Fruit fly (Drosophila melanogaster) whole organism, embryonic: ENCODE data around the gene sosie.

ENCODE experiments used
- Blimp-1 ChIP-seq: fragments of 200-800 bp; sonication (Bioruptor generic); optimal IDR thresholded peaks from 3 replicates; lab custom pipeline; 2018; ENCODE audit warnings: missing biosample characterization, missing genetic modification characterization, mild to moderate bottlenecking, moderate library complexity, missing genetic modification reagents
- CG10654 ChIP-seq: fragments of 200-800 bp; sonication (Bioruptor generic); optimal IDR thresholded peaks from 2 replicates; lab custom pipeline; 2016; ENCODE audit warnings: missing biosample characterization, missing genetic modification characterization
- CG11456 ChIP-seq: fragments of 200-800 bp; sonication (Bioruptor generic); IDR thresholded peaks from 3 replicates; pipeline ENCODE4 v1.3.6; 2022; ENCODE audit warnings: missing biosample characterization, missing genetic modification characterization
- CG13123 ChIP-seq: fragments of 200-800 bp; sonication (Bioruptor generic); optimal IDR thresholded peaks from 2 replicates; lab custom pipeline; 2016; ENCODE audit warnings: missing biosample characterization, missing genetic modification characterization
- CG17359 ChIP-seq: fragments of 200-800 bp; sonication (Bioruptor generic); optimal IDR thresholded peaks from 3 replicates; lab custom pipeline; 2018; ENCODE audit warnings: missing biosample characterization, mild to moderate bottlenecking, missing genetic modification characterization, moderate library complexity
- CG17568 ChIP-seq: fragments of 200-800 bp; sonication (Bioruptor generic); optimal IDR thresholded peaks from 2 replicates; lab custom pipeline; 2018; ENCODE audit warnings: missing biosample characterization, mild to moderate bottlenecking, missing genetic modification characterization, moderate library complexity
- CG2129 ChIP-seq: fragments of 200-800 bp; sonication (Bioruptor generic); IDR thresholded peaks from 2 replicates; pipeline ENCODE4 v1.3.6; 2022; ENCODE audit warnings: missing biosample characterization, missing genetic modification characterization; ENCODE audit not compliant: partially characterized antibody
- CG2875 ChIP-seq: fragments of 200-800 bp; sonication (Bioruptor generic); optimal IDR thresholded peaks from 2 replicates; lab custom pipeline; 2017; ENCODE audit warnings: missing biosample characterization, mild to moderate bottlenecking, missing genetic modification characterization, missing genetic modification reagents
- CG32772 ChIP-seq: fragments of 200-800 bp; sonication (Bioruptor generic); IDR thresholded peaks from 2 replicates; pipeline ENCODE4 v1.3.6; 2022; ENCODE audit warnings: missing biosample characterization, missing genetic modification characterization
- CG34224 ChIP-seq: fragments of 200-800 bp; sonication (Bioruptor generic); IDR thresholded peaks from 3 replicates; pipeline ENCODE4 v1.3.6; 2022; ENCODE audit warnings: missing biosample characterization, missing genetic modification characterization; ENCODE audit not compliant: partially characterized antibody
- CG34422 ChIP-seq: fragments of 200-800 bp; sonication (Bioruptor generic); IDR thresholded peaks from 3 replicates; pipeline ENCODE4 v1.3.6; 2022; ENCODE audit warnings: missing biosample characterization, missing genetic modification characterization
- CG42726 ChIP-seq: fragments of 200-800 bp; sonication (Bioruptor generic); IDR thresholded peaks from 2 replicates; pipeline ENCODE4 v1.3.6; 2022; ENCODE audit warnings: missing biosample characterization, missing genetic modification characterization; ENCODE audit not compliant: partially characterized antibody
- CG4328 ChIP-seq: fragments of 200-800 bp; sonication (Bioruptor generic); optimal IDR thresholded peaks from 3 replicates; lab custom pipeline; 2017; ENCODE audit warnings: missing biosample characterization, missing genetic modification reagents, missing genetic modification characterization
- CG4424 ChIP-seq: fragments of 200-800 bp; sonication (Bioruptor generic); optimal IDR thresholded peaks from 3 replicates; lab custom pipeline; 2016; ENCODE audit warnings: missing biosample characterization, missing genetic modification characterization
- CG7963 ChIP-seq: fragments of 200-800 bp; sonication (Bioruptor generic); IDR thresholded peaks from 3 replicates; pipeline ENCODE4 v1.3.6; 2022; ENCODE audit warnings: missing biosample characterization, missing genetic modification characterization; ENCODE audit not compliant: partially characterized antibody
- CG8290 ChIP-seq, 3 experiments: fragments of 200-800 bp; sonication (Bioruptor generic); optimal IDR thresholded peaks; 2 replicates each; lab custom pipeline; 2016 to 2019; ENCODE audit warnings: missing biosample characterization in 3 of 3, missing genetic modification characterization in 3 of 3, mild to moderate bottlenecking in 2 of 3, moderate library complexity in 1 of 3
- CG9437 ChIP-seq: fragments of 200-800 bp; sonication (Bioruptor generic); optimal IDR thresholded peaks from 2 replicates; lab custom pipeline; 2018; ENCODE audit warnings: missing biosample characterization, mild to moderate bottlenecking, missing genetic modification characterization
- CG9609 ChIP-seq: fragments of 200-800 bp; sonication (Bioruptor generic); optimal IDR thresholded peaks from 3 replicates; lab custom pipeline; 2016; ENCODE audit warnings: missing biosample characterization, missing genetic modification characterization
- Camta ChIP-seq: fragments of 200-800 bp; sonication (Bioruptor generic); optimal IDR thresholded peaks from 2 replicates; lab custom pipeline; 2016; ENCODE audit warnings: missing biosample characterization, missing genetic modification characterization
- Chrac-16 ChIP-seq: fragments of 200-800 bp; sonication (Bioruptor generic); optimal IDR thresholded peaks from 3 replicates; lab custom pipeline; 2016; ENCODE audit warnings: missing biosample characterization, missing genetic modification characterization
- CoRest ChIP-seq: fragments of 200-800 bp; sonication (Bioruptor generic); optimal IDR thresholded peaks from 3 replicates; lab custom pipeline; 2018; ENCODE audit warnings: missing biosample characterization, mild to moderate bottlenecking, missing genetic modification characterization, moderate library complexity
- E2f1 ChIP-seq: fragments of 200-800 bp; sonication (Bioruptor generic); IDR thresholded peaks from 2 replicates; pipeline ENCODE4 v1.3.6; 2022; ENCODE audit warnings: missing biosample characterization, missing genetic modification characterization
- HmgZ ChIP-seq: fragments of 200-800 bp; sonication (Bioruptor generic); optimal IDR thresholded peaks from 2 replicates; lab custom pipeline; 2018; ENCODE audit warnings: missing biosample characterization, mild to moderate bottlenecking, missing genetic modification characterization
- Hr3 ChIP-seq: fragments of 200-800 bp; sonication (Bioruptor generic); optimal IDR thresholded peaks from 3 replicates; lab custom pipeline; 2016; ENCODE audit warnings: missing biosample characterization, missing genetic modification characterization
- Mes4 ChIP-seq: fragments of 200-800 bp; sonication (Bioruptor generic); optimal IDR thresholded peaks from 2 replicates; lab custom pipeline; 2016; ENCODE audit warnings: missing biosample characterization, missing genetic modification characterization
- Nf-YB ChIP-seq: fragments of 200-800 bp; sonication (Bioruptor generic); optimal IDR thresholded peaks from 3 replicates; lab custom pipeline; 2019; ENCODE audit warnings: missing biosample characterization, mild to moderate bottlenecking, missing genetic modification characterization, moderate library complexity
- PHDP ChIP-seq: fragments of 200-800 bp; sonication (Bioruptor generic); optimal IDR thresholded peaks from 3 replicates; lab custom pipeline; 2018; ENCODE audit warnings: missing biosample characterization, mild to moderate bottlenecking, missing genetic modification characterization, moderate library complexity
- Side ChIP-seq: fragments of 200-800 bp; sonication (Bioruptor generic); optimal IDR thresholded peaks from 2 replicates; lab custom pipeline; 2016; ENCODE audit warnings: missing biosample characterization, missing genetic modification characterization
- Sin3A ChIP-seq: fragments of >200 bp; optimal IDR thresholded peaks from 2 replicates; lab custom pipeline; 2018
- Sox102F ChIP-seq: fragments of 200-800 bp; sonication (Bioruptor generic); optimal IDR thresholded peaks from 2 replicates; lab custom pipeline; 2018; ENCODE audit warnings: missing biosample characterization, mild to moderate bottlenecking, missing genetic modification characterization, moderate library complexity
- Vsx1 ChIP-seq: fragments of 200-800 bp; sonication (Bioruptor generic); optimal IDR thresholded peaks from 2 replicates; lab custom pipeline; 2017; ENCODE audit warnings: missing biosample characterization, mild to moderate bottlenecking, missing genetic modification characterization, missing genetic modification reagents
- az2 ChIP-seq: fragments of 200-800 bp; sonication (Bioruptor generic); optimal IDR thresholded peaks from 3 replicates; lab custom pipeline; 2016; ENCODE audit warnings: missing biosample characterization, missing genetic modification characterization
- bigmax ChIP-seq: fragments of 200-800 bp; sonication (Bioruptor generic); optimal IDR thresholded peaks from 2 replicates; lab custom pipeline; 2018; ENCODE audit warnings: missing biosample characterization, mild to moderate bottlenecking, missing genetic modification characterization
- caup ChIP-seq: fragments of 200-800 bp; sonication (Bioruptor generic); optimal IDR thresholded peaks from 3 replicates; lab custom pipeline; 2017; ENCODE audit warnings: missing biosample characterization, mild to moderate bottlenecking, missing genetic modification characterization, moderate library complexity; ENCODE audit not compliant: severe bottlenecking
- chif ChIP-seq, 2 experiments: fragments of 200-800 bp; sonication (Bioruptor generic); optimal IDR thresholded peaks; 3 replicates each; lab custom pipeline; 2016; ENCODE audit warnings: missing biosample characterization in 2 of 2, missing genetic modification characterization in 2 of 2
- crp ChIP-seq, 2 experiments: fragments of 200-800 bp; sonication (Bioruptor generic); optimal IDR thresholded peaks; 2 replicates in 1 of 2; 3 replicates in 1 of 2; lab custom pipeline; 2017; ENCODE audit warnings: missing biosample characterization in 2 of 2, missing genetic modification characterization in 2 of 2, mild to moderate bottlenecking in 1 of 2, moderate library complexity in 1 of 2
- ems ChIP-seq: fragments of 200-800 bp; sonication (Bioruptor generic); optimal IDR thresholded peaks from 3 replicates; lab custom pipeline; 2016; ENCODE audit warnings: missing biosample characterization, missing genetic modification characterization
- gfzf ChIP-seq: fragments of 200-800 bp; sonication (Bioruptor generic); optimal IDR thresholded peaks from 2 replicates; lab custom pipeline; 2016; ENCODE audit warnings: missing biosample characterization, mild to moderate bottlenecking, missing genetic modification characterization, moderate library complexity
- hbn ChIP-seq: fragments of 200-800 bp; sonication (Bioruptor generic); IDR thresholded peaks from 2 replicates; pipeline ENCODE4 v1.3.6; 2022; ENCODE audit warnings: missing biosample characterization, missing genetic modification characterization; ENCODE audit not compliant: partially characterized antibody
- jumu ChIP-seq: fragments of 200-800 bp; sonication (Bioruptor generic); optimal IDR thresholded peaks from 3 replicates; lab custom pipeline; 2016; ENCODE audit warnings: missing biosample characterization, missing genetic modification characterization
- ken ChIP-seq: fragments of 200-800 bp; sonication (Bioruptor generic); IDR thresholded peaks from 3 replicates; pipeline ENCODE4 v1.3.6; 2022; ENCODE audit warnings: missing biosample characterization, missing genetic modification characterization
- knrl ChIP-seq: fragments of 200-800 bp; sonication (Bioruptor generic); IDR thresholded peaks from 3 replicates; pipeline ENCODE4 v1.3.6; 2022; ENCODE audit warnings: missing biosample characterization, missing genetic modification characterization; ENCODE audit not compliant: partially characterized antibody
- oc ChIP-seq: fragments of 200-800 bp; sonication (Bioruptor generic); optimal IDR thresholded peaks from 2 replicates; lab custom pipeline; 2018; ENCODE audit warnings: missing biosample characterization, mild to moderate bottlenecking, missing genetic modification characterization, moderate library complexity
- prd ChIP-seq, 3 experiments: fragments of >200 bp in 2 of 3; fragments of 200-800 bp in 1 of 3; sonication (Bioruptor generic) in 1 of 3; optimal IDR thresholded peaks in 2 of 3; IDR thresholded peaks in 1 of 3; 2 replicates in 2 of 3; 3 replicates in 1 of 3; pipeline versions ENCODE4 v1.3.6 to Lab custom; 2017 to 2022; ENCODE audit warnings: missing biosample characterization in 1 of 3, missing genetic modification characterization in 1 of 3
- shn ChIP-seq: fragments of 200-800 bp; sonication (Bioruptor generic); optimal IDR thresholded peaks from 3 replicates; lab custom pipeline; 2016; ENCODE audit warnings: missing biosample characterization, missing genetic modification characterization
- sna ChIP-seq: fragments of 200-800 bp; sonication (Bioruptor generic); IDR thresholded peaks from 2 replicates; pipeline ENCODE4 v1.3.6; 2022; ENCODE audit warnings: missing biosample characterization, missing genetic modification characterization; ENCODE audit not compliant: partially characterized antibody
- toy ChIP-seq: fragments of 200-800 bp; sonication (Bioruptor generic); IDR thresholded peaks from 2 replicates; pipeline ENCODE4 v1.3.6; 2022; ENCODE audit warnings: missing biosample characterization, missing genetic modification characterization
- zen ChIP-seq: fragments of 200-800 bp; sonication (Bioruptor generic); optimal IDR thresholded peaks from 3 replicates; lab custom pipeline; 2018; ENCODE audit warnings: missing biosample characterization, mild to moderate bottlenecking, missing genetic modification characterization, moderate library complexity

Gene sosie

DNA sequence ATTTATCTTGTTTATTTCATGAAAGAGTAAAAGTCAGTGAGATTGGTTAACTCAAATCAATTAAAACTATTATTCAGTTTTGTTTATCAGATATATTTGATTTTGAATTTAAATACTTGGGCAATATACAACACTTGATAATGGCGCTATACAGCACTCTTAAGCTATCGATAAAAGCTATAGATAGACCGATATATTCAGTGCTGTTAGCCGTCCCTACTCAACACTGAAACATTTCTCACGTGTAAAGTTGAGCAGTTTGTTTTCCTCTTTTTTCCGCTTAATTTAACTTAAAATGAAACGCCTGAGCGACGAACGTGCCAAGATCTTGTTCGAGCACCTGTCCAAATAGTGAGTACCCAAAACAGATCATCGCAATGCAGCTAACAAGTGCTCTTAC lies 16.7 kb downstream of the sosie start, which contains the start of gene CG7006 (continued):
- no peak for TF ChIP-seq CG2875 (GFP tag; lab: Kevin White, UChicago)
- peak; percentile 50; the same call in 1 of the 2 replicates for TF ChIP-seq CG32772 (GFP tag; lab: Robert Waterston, UW)
- TF ChIP-seq ems (GFP tag; lab: Kevin White, UChicago) = peak; percentile 69
- peak; percentile 76 for TF ChIP-seq CG10654
- TF ChIP-seq sna = peak; percentile 58; the same call in 1 of the 2 replicates
- TF ChIP-seq CG9437 (GFP tag; lab: Kevin White, UChicago) = peak; percentile 26
- TF ChIP-seq Sin3A (lab: Kevin White, UChicago) = peak; percentile 2
- TF ChIP-seq CG42726 (GFP tag; lab: Robert Waterston, UW) = peak; percentile 61
- TF ChIP-seq Hr3 (GFP tag; lab: Kevin White, UChicago) = peak; percentile 62
- peak; percentile 28; the same call in 2 of the 3 replicates for TF ChIP-seq CG7963 (GFP tag; lab: Robert Waterston, UW)
- peak; percentile 78 for TF ChIP-seq knrl
- TF ChIP-seq CG4328 (GFP tag; lab: Kevin White, UChicago) = peak; percentile 46
- peak; percentile 65 for TF ChIP-seq CG4424 (GFP tag; lab: Kevin White, UChicago)
- TF ChIP-seq Vsx1 (GFP tag; lab: Kevin White, UChicago) = no peak
- peak; percentile 50 for TF ChIP-seq CG13123 (GFP tag; lab: Kevin White, UChicago)
- peak; percentile 69 for TF ChIP-seq Side (GFP tag; lab: Kevin White, UChicago)
- no peak for TF ChIP-seq Sox102F (GFP tag; lab: Kevin White, UChicago)
- peak; percentile 72 for TF ChIP-seq CG34224 (GFP tag; lab: Robert Waterston, UW)
- TF ChIP-seq CG11456 (GFP tag; lab: Robert Waterston, UW) = peak; percentile 85
- peak; percentile 80 for TF ChIP-seq caup
- peak; percentile 6 for TF ChIP-seq Nf-YB (GFP tag; lab: Kevin White, UChicago)
- peak; percentile 86 for TF ChIP-seq ken (GFP tag; lab: Robert Waterston, UW)
- TF ChIP-seq CG17568 = no peak
- peak; percentile 70 for TF ChIP-seq Chrac-16 (GFP tag; lab: Kevin White, UChicago)
- TF ChIP-seq CG8290 (GFP tag; optimal IDR thresholded peaks at IDR 0.05; lab: Kevin White, UChicago) = peak; percentile 70
- TF ChIP-seq CG8290 (tag; optimal IDR thresholded peaks at IDR 0.05; lab: Kevin White, UChicago) = no peak
- TF ChIP-seq prd (optimal IDR thresholded peaks at IDR 0.05; lab: Kevin White, UChicago) = no peak
- peak; percentile 56; the same call in 2 of the 3 replicates for TF ChIP-seq prd (GFP tag; IDR thresholded peaks at IDR 0.05; lab: Robert Waterston, UW)
- TF ChIP-seq CoRest = peak; percentile 58
- peak; percentile 77 for TF ChIP-seq hbn (GFP tag; lab: Robert Waterston, UW)
- TF ChIP-seq Camta = peak; percentile 61
- peak; percentile 41 for TF ChIP-seq gfzf (GFP tag; lab: Kevin White, UChicago)
- TF ChIP-seq zen (tag; lab: Kevin White, UChicago) = peak; percentile 37
- no peak for TF ChIP-seq Blimp-1 (GFP tag; lab: Kevin White, UChicago)
- TF ChIP-seq E2f1 = 0 out of 2 replicates have a peak, but pooled peaks have one; percentile 42
- TF ChIP-seq shn (GFP tag; lab: Kevin White, UChicago) = peak; percentile 82
- peak; percentile 70 to 72 for TF ChIP-seq chif (GFP tag; optimal IDR thresholded peaks at IDR 0.05; lab: Kevin White, UChicago)
- TF ChIP-seq oc = no peak
- TF ChIP-seq CG9609 (GFP tag; lab: Kevin White, UChicago) = peak; percentile 78
- TF ChIP-seq HmgZ (tag; lab: Kevin White, UChicago) = peak; percentile 87
- TF ChIP-seq jumu (GFP tag; lab: Kevin White, UChicago) = peak; percentile 74
- TF ChIP-seq toy (GFP tag; lab: Robert Waterston, UW) = no peak
- TF ChIP-seq Mes4 = peak; percentile 35
- TF ChIP-seq crp (GFP tag; optimal IDR thresholded peaks at IDR 0.05; lab: Kevin White, UChicago) = peak in 1 of 2 experiments; percentile 41
- TF ChIP-seq CG34422 (GFP tag; lab: Robert Waterston, UW) = peak; percentile 49
- TF ChIP-seq az2 (GFP tag; lab: Kevin White, UChicago) = peak; percentile 45
- no peak for TF ChIP-seq PHDP (tag; lab: Kevin White, UChicago)
- no peak for TF ChIP-seq bigmax (GFP tag; lab: Kevin White, UChicago)
- TF ChIP-seq CG17359 (tag; lab: Kevin White, UChicago) = peak; percentile 48
- 0 out of 2 replicates have a peak, but pooled peaks have one; percentile 16 for TF ChIP-seq CG2129 (GFP tag; lab: Robert Waterston, UW)
